Fruit fly (Drosophila melanogaster): ENCODE measurements around the gene RpL8.

RpL8 gene

dm6 chr3L:2581343-2581825 is 5.9 kb upstream of the RpL8 start:
- no peak for TF ChIP-seq ttk (optimal IDR thresholded peaks at IDR 0.05)
- TF ChIP-seq insv (optimal IDR thresholded peaks at IDR 0.05), result no peak
- TF ChIP-seq h (optimal IDR thresholded peaks at IDR 0.05), result no peak
- TF ChIP-seq Myc (optimal IDR thresholded peaks at IDR 0.05), result no peak
- TF ChIP-seq Sin3A (optimal IDR thresholded peaks at IDR 0.05), result no peak
- TF ChIP-seq psq (optimal IDR thresholded peaks at IDR 0.05), result no peak

DNA sequence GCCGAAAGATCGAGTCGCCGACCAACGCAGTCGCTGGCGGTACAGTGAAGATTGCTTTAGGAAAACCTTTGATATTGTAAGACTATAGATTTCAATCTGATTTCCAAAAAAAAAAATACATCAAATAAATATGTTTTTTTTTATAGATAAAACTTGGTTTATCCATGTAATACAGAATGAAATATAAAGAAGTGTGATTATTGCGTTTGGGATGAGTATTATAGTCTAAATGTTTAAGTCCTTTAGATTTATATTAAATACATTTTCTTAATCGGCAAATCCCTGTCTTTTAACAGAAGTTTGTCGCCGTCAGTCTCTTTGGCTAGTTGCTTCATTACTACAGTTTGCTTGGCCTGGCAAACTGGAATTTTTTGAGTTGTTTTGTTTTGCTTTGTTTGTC is 5.4 kb upstream of the RpL8 start:
- TF ChIP-seq ttk (optimal IDR thresholded peaks at IDR 0.05), result no peak
- no peak for TF ChIP-seq Sin3A (optimal IDR thresholded peaks at IDR 0.05)
- TF ChIP-seq insv (optimal IDR thresholded peaks at IDR 0.05), result no peak
- TF ChIP-seq h (optimal IDR thresholded peaks at IDR 0.05), result no peak
- TF ChIP-seq Myc (optimal IDR thresholded peaks at IDR 0.05), result no peak
- no peak for TF ChIP-seq psq (optimal IDR thresholded peaks at IDR 0.05)

dm6 chr3L:2582290-2582689 is 5.0 kb upstream of the RpL8 start:
- no peak for TF ChIP-seq h (optimal IDR thresholded peaks at IDR 0.05)
- no peak for TF ChIP-seq insv (optimal IDR thresholded peaks at IDR 0.05)
- no peak for TF ChIP-seq Myc (optimal IDR thresholded peaks at IDR 0.05)
- TF ChIP-seq Sin3A (optimal IDR thresholded peaks at IDR 0.05), result no peak
- TF ChIP-seq psq (optimal IDR thresholded peaks at IDR 0.05), result no peak
- no peak for TF ChIP-seq ttk (optimal IDR thresholded peaks at IDR 0.05)

dm6 chr3L:2582753-2583536 is 4.3 kb upstream of the RpL8 start:
- TF ChIP-seq insv (optimal IDR thresholded peaks at IDR 0.05) (no peak), ttk (optimal IDR thresholded peaks at IDR 0.05) (no peak), Sin3A (optimal IDR thresholded peaks at IDR 0.05) (no peak), psq (optimal IDR thresholded peaks at IDR 0.05) (no peak), h (optimal IDR thresholded peaks at IDR 0.05) (no peak), Myc (optimal IDR thresholded peaks at IDR 0.05) (no peak)

DNA sequence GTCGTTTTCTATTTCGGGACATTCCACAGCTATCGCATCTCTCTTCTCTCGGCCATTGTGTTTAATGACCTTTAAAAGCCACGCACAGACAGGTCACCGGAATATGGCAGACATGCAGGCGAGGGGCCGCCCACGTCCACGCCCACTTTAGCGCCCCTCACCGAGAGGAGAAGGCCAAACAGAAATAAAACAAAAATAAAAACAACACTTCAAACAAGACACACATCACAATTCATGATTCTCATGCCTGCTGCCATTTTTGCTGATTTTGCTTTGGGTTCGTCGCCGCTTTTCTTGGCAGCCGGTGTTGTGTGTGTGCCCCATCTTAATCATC is 3.8 kb upstream of the RpL8 start:
- TF ChIP-seq Myc (optimal IDR thresholded peaks at IDR 0.05), result no peak
- no peak for TF ChIP-seq insv (optimal IDR thresholded peaks at IDR 0.05)
- no peak for TF ChIP-seq h (optimal IDR thresholded peaks at IDR 0.05)
- no peak for TF ChIP-seq ttk (optimal IDR thresholded peaks at IDR 0.05)

DNA sequence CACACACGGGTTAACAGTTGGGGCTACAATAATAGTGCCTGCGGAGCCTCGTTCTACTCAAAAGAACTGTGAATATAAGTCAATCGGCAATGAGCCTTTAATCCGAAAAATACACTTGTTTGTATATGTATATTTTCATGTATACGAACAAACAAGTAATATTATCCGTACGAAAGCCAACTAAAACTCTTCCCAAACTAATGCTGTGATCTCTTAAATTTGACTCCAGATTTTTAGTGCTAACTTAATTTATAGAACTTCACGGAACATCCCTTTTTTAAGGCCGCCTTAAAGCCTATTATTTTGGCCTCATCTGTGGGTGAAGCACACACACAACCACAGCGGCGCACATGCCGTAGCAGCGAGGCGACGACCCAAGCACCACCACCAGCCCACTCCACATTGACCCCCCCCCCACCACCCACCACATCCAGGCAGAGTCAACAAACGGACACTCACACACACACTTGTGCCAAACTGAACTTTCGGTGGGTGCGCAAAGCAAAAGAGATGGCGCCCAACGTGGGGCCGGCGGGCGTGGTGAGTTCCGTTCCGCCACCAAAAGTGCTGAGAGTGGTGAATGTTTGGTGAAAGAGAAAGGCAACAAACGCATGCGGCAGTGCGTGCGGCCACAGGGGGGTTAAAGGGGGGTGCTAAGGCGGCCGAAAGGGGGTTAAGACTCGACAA is 3.0 kb upstream of the RpL8 start:
- TF ChIP-seq insv (optimal IDR thresholded peaks at IDR 0.05), result no peak
- TF ChIP-seq h (optimal IDR thresholded peaks at IDR 0.05), result no peak
- no peak for TF ChIP-seq Myc (optimal IDR thresholded peaks at IDR 0.05)
- TF ChIP-seq Sin3A (optimal IDR thresholded peaks at IDR 0.05), result no peak
- no peak for TF ChIP-seq psq (optimal IDR thresholded peaks at IDR 0.05)
- no peak for TF ChIP-seq ttk (optimal IDR thresholded peaks at IDR 0.05)

DNA sequence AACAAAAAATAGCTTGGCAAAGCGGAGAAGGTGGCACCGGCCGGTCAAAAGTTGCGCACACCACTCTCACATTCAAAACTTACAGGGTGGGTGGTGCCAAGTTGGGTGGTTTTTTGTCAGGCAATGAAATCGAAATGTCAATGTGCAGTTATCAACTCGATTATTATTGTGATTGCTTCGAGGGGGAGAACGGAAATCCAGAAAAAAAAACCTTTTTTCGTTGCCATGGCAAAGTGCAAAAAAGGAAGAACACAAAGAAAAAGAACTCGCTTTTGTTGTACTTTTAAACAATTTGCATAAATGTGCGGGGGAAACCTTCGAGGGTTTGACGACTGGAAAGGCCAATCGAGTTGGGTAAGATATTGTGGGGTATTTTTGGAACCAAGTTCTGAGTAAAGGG is 2.4 kb upstream of the RpL8 start:
- no peak for TF ChIP-seq psq (optimal IDR thresholded peaks at IDR 0.05)
- no peak for TF ChIP-seq insv (optimal IDR thresholded peaks at IDR 0.05)
- TF ChIP-seq ttk (optimal IDR thresholded peaks at IDR 0.05), result no peak
- no peak for TF ChIP-seq h (optimal IDR thresholded peaks at IDR 0.05)
- TF ChIP-seq Sin3A (optimal IDR thresholded peaks at IDR 0.05), result no peak
- no peak for TF ChIP-seq Myc (optimal IDR thresholded peaks at IDR 0.05)

DNA sequence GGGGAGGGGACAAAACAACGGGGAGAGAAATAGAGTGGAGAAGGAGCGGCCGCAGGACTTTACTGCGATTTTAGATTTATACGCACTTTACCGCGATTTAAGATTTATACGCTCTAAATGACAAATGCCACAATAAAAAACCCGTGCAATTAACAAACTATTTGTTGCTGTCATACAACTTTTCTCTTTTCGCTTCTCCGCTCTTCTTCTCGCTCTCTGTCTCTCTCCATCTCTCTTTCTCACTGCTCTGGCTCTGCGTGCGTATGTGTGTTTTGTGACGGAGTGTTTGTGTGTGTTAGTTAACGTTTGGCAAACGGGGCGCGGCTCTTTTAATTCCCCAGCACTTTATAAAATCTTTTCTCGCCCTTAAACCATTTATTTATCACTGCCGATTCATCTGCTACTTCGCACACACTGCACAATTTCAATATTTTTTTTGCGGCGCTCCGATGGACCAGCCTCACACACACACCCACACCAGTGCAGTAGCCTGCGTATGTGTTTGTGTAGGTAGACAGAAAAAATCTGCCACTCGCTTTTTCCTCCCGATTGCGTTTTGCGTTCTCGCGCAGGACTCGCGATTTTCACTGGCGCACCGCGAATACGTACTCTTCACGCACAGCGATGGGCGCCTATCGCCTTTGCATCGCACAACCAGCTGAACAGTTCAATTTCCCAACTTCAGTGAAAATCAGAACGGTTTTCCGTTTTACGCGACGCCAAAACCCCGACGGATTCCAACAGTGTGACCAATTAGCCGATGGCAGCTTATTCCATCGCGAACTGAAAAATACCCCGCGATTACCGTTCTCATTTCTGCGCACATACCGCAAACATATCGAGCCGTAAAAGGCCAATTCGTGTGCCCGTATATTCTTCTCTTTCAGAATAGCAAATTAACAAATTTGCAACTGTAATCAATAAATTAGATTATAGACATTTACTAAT is 1.2 kb upstream of the RpL8 start, which contains the start of gene msn:
Gene msn (minus strand): TSS at position 747 of the 948 bp plus-strand sequence.
- TF ChIP-seq insv (optimal IDR thresholded peaks at IDR 0.05) (no peak), h (optimal IDR thresholded peaks at IDR 0.05) (no peak), ttk (optimal IDR thresholded peaks at IDR 0.05) (no peak), psq (optimal IDR thresholded peaks at IDR 0.05) (no peak), Sin3A (optimal IDR thresholded peaks at IDR 0.05) (no peak), Myc (optimal IDR thresholded peaks at IDR 0.05) (no peak)

DNA sequence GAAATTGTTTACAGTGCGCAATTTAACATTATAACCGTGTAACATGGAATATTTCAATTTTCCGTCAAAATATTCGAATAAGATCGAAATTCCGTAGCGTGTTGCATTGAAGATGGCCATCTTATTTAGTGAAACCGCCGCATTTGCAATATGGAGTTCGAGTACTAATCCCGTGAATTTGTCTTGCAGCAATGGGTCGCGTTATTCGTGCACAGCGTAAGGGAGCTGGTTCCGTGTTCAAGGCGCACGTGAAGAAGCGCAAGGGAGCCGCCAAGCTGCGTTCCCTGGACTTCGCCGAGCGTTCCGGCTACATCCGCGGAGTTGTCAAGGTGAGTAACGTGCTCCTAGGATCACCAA is 284 bp downstream of the RpL8 start:
- no peak for TF ChIP-seq ttk (optimal IDR thresholded peaks at IDR 0.05)
- TF ChIP-seq Myc (optimal IDR thresholded peaks at IDR 0.05), result no peak
- TF ChIP-seq psq (optimal IDR thresholded peaks at IDR 0.05), result no peak
- no peak for TF ChIP-seq h (optimal IDR thresholded peaks at IDR 0.05)
- no peak for TF ChIP-seq Sin3A (optimal IDR thresholded peaks at IDR 0.05)
- TF ChIP-seq insv (optimal IDR thresholded peaks at IDR 0.05), result no peak

dm6 chr3L:2588306-2588705 is 1.1 kb downstream of the RpL8 start:
- TF ChIP-seq ttk (optimal IDR thresholded peaks at IDR 0.05) (peak; percentile 75), Sin3A (optimal IDR thresholded peaks at IDR 0.05) (no peak), insv (optimal IDR thresholded peaks at IDR 0.05) (no peak)

DNA sequence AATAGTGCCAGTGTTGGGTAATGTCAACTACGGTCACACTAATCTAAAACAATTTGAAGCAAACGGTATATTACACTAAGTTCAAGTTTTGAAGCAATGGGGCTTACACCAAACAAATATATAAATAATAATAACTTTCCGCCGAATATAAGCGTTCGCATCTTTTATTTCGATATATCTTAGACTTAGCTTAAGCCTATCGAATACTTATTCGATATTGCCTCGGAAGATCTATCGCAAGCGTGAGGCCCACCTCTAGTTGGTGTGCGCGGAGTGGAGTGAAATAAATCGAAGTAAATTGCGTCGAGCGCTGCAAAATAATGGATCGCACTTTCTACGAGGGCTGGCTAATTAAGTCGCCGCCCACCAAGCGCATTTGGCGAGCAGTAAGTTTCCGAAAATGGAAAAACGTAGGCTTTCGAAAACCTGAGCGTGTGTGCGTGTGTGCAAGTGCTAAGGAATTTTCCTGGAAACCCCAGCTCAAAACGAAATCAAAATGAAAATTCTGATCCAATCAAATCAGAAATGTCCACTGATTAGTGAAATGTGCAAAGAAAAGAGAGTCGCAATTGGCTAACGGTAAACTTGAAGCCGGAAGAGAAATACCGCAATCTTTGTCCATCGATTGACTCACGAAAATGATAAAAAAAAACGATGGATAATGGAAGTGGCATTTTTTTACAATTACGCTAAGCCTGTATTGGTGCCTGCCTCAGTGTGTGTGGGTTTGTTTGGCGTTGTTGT is 2.1 kb downstream of the RpL8 start, which contains the start of gene dos:
Gene dos (plus strand): TSS at position 248 of the 744 bp plus-strand sequence.
- TF ChIP-seq ttk (optimal IDR thresholded peaks at IDR 0.05), result no peak
- peak; percentile 95 for TF ChIP-seq psq (optimal IDR thresholded peaks at IDR 0.05)
- no peak for TF ChIP-seq Myc (optimal IDR thresholded peaks at IDR 0.05)
- TF ChIP-seq h (optimal IDR thresholded peaks at IDR 0.05), result no peak
